Fruit fly (Drosophila melanogaster) whole organism, embryonic: ENCODE results near the gene CG31821.

Experiments
- B-H1 ChIP-seq: fragments of 200-800 bp; sonication (Bioruptor generic); IDR thresholded peaks from 3 replicates; pipeline ENCODE4 v1.3.6; 2022; ENCODE audit warnings: missing biosample characterization, missing genetic modification characterization
- CG10462 ChIP-seq: fragments of 200-800 bp; sonication (Bioruptor generic); optimal IDR thresholded peaks from 2 replicates; lab custom pipeline; 2016; ENCODE audit warnings: missing biosample characterization, missing genetic modification characterization
- CG11398 ChIP-seq: fragments of 200-800 bp; sonication (Bioruptor generic); optimal IDR thresholded peaks from 2 replicates; lab custom pipeline; 2016; ENCODE audit warnings: missing biosample characterization, missing genetic modification characterization
- CG12071 ChIP-seq: fragments of 200-800 bp; sonication (Bioruptor generic); optimal IDR thresholded peaks from 3 replicates; lab custom pipeline; 2018; ENCODE audit warnings: missing biosample characterization, mild to moderate bottlenecking, missing genetic modification characterization
- CG12299 ChIP-seq: fragments of 200-800 bp; sonication (Bioruptor generic); optimal IDR thresholded peaks from 2 replicates; lab custom pipeline; 2018; ENCODE audit warnings: missing biosample characterization, mild to moderate bottlenecking, missing genetic modification characterization
- CG1233 ChIP-seq: fragments of 200-800 bp; sonication (Bioruptor generic); optimal IDR thresholded peaks from 4 replicates; lab custom pipeline; 2018; ENCODE audit warnings: missing biosample characterization, mild to moderate bottlenecking, missing genetic modification characterization
- CG12769 ChIP-seq: fragments of 200-800 bp; sonication (Bioruptor generic); optimal IDR thresholded peaks from 2 replicates; lab custom pipeline; 2019; ENCODE audit warnings: missing biosample characterization, mild to moderate bottlenecking, missing genetic modification characterization, moderate library complexity
- CG13775 ChIP-seq: fragments of 200-800 bp; sonication (Bioruptor generic); optimal IDR thresholded peaks from 3 replicates; lab custom pipeline; 2017; ENCODE audit warnings: missing biosample characterization, mild to moderate bottlenecking, missing genetic modification characterization
- CG1792 ChIP-seq: fragments of 200-800 bp; sonication (Bioruptor generic); optimal IDR thresholded peaks from 2 replicates; lab custom pipeline; 2016; ENCODE audit warnings: missing biosample characterization, missing genetic modification characterization
- CG18619 ChIP-seq: fragments of 200-800 bp; sonication (Bioruptor generic); optimal IDR thresholded peaks from 3 replicates; lab custom pipeline; 2017; ENCODE audit warnings: missing biosample characterization, mild to moderate bottlenecking, missing genetic modification characterization
- CG31388 ChIP-seq: fragments of 200-800 bp; sonication (Bioruptor generic); optimal IDR thresholded peaks from 2 replicates; lab custom pipeline; 2016; ENCODE audit warnings: missing biosample characterization, missing genetic modification characterization
- CG32767 ChIP-seq: fragments of 200-800 bp; sonication (Bioruptor generic); IDR thresholded peaks from 2 replicates; pipeline ENCODE4 v1.3.6; 2022; ENCODE audit warnings: missing biosample characterization, missing genetic modification characterization
- CG4328 ChIP-seq: fragments of 200-800 bp; sonication (Bioruptor generic); optimal IDR thresholded peaks from 3 replicates; lab custom pipeline; 2017; ENCODE audit warnings: missing biosample characterization, missing genetic modification reagents, missing genetic modification characterization
- CG7987 ChIP-seq: fragments of 200-800 bp; sonication (Bioruptor generic); optimal IDR thresholded peaks from 2 replicates; lab custom pipeline; 2018; ENCODE audit warnings: missing biosample characterization, mild to moderate bottlenecking, missing genetic modification characterization, moderate library complexity
- CG9215 ChIP-seq: fragments of 200-800 bp; sonication (Bioruptor generic); IDR thresholded peaks from 2 replicates; pipeline ENCODE4 v1.3.6; 2022; ENCODE audit warnings: missing biosample characterization, missing genetic modification characterization
- CG9437 ChIP-seq: fragments of 200-800 bp; sonication (Bioruptor generic); optimal IDR thresholded peaks from 2 replicates; lab custom pipeline; 2018; ENCODE audit warnings: missing biosample characterization, mild to moderate bottlenecking, missing genetic modification characterization
- CG9932 ChIP-seq: fragments of 200-800 bp; sonication (Bioruptor generic); IDR thresholded peaks from 2 replicates; pipeline ENCODE4 v1.3.6; 2022; ENCODE audit warnings: missing biosample characterization, missing genetic modification characterization
- Dbx ChIP-seq: fragments of 200-800 bp; sonication (Bioruptor generic); IDR thresholded peaks from 3 replicates; pipeline ENCODE4 v1.3.6; 2022; ENCODE audit warnings: missing biosample characterization, missing genetic modification characterization
- E2f1 ChIP-seq: fragments of 200-800 bp; sonication (Bioruptor generic); IDR thresholded peaks from 2 replicates; pipeline ENCODE4 v1.3.6; 2022; ENCODE audit warnings: missing biosample characterization, missing genetic modification characterization
- Fer1 ChIP-seq: fragments of 200-800 bp; sonication (Bioruptor generic); optimal IDR thresholded peaks from 2 replicates; lab custom pipeline; 2017; ENCODE audit warnings: missing biosample characterization, mild to moderate bottlenecking, missing genetic modification characterization
- Hand ChIP-seq: fragments of 200-800 bp; sonication (Bioruptor generic); optimal IDR thresholded peaks from 2 replicates; lab custom pipeline; 2017; ENCODE audit warnings: mild to moderate bottlenecking, missing biosample characterization, missing genetic modification reagents, missing genetic modification characterization
- Hr39 ChIP-seq: fragments of >200 bp; optimal IDR thresholded peaks from 2 replicates; lab custom pipeline; 2017
- Myb ChIP-seq: fragments of 200-800 bp; sonication (Bioruptor generic); optimal IDR thresholded peaks from 2 replicates; lab custom pipeline; 2016; ENCODE audit warnings: missing biosample characterization, missing genetic modification characterization
- Neu2 ChIP-seq: fragments of 200-800 bp; sonication (Bioruptor generic); optimal IDR thresholded peaks from 3 replicates; lab custom pipeline; 2016; ENCODE audit warnings: missing biosample characterization, missing genetic modification characterization, borderline replicate concordance
- NfI ChIP-seq: fragments of 200-800 bp; sonication (Bioruptor generic); optimal IDR thresholded peaks from 3 replicates; lab custom pipeline; 2018; ENCODE audit warnings: missing biosample characterization, mild to moderate bottlenecking, missing genetic modification characterization, moderate library complexity
- Pdp1 ChIP-seq, 2 experiments: fragments of 200-800 bp; sonication (Bioruptor generic); optimal IDR thresholded peaks; 3 replicates each; lab custom pipeline; 2016; ENCODE audit warnings: missing biosample characterization in 2 of 2, missing genetic modification characterization in 2 of 2, mild to moderate bottlenecking in 1 of 2, moderate library complexity in 1 of 2
- Stat92E ChIP-seq, 3 experiments: fragments of >200 bp in 2 of 3; fragments of 200-800 bp in 1 of 3; sonication (Bioruptor generic) in 1 of 3; optimal IDR thresholded peaks; 2 replicates each; lab custom pipeline; 2017 to 2019; ENCODE audit warnings: missing biosample characterization in 3 of 3, missing genetic modification characterization in 3 of 3, mild to moderate bottlenecking in 1 of 3, moderate library complexity in 1 of 3
- Xrp1 ChIP-seq: fragments of 200-800 bp; sonication (Bioruptor generic); IDR thresholded peaks from 2 replicates; pipeline ENCODE4 v1.3.6; 2022; ENCODE audit warnings: missing biosample characterization, missing genetic modification characterization
- bowl ChIP-seq: fragments of 200-800 bp; sonication (Bioruptor generic); IDR thresholded peaks from 2 replicates; pipeline ENCODE4 v1.3.6; 2022; ENCODE audit warnings: missing biosample characterization, missing genetic modification characterization
- chn ChIP-seq: fragments of 200-800 bp; sonication (Bioruptor generic); optimal IDR thresholded peaks from 2 replicates; lab custom pipeline; 2016; ENCODE audit warnings: missing biosample characterization, missing genetic modification characterization
- corto ChIP-seq: fragments of 200-800 bp; sonication (Bioruptor generic); optimal IDR thresholded peaks from 2 replicates; lab custom pipeline; 2016; ENCODE audit warnings: missing biosample characterization, mild to moderate bottlenecking, missing genetic modification characterization, moderate library complexity
- dm ChIP-seq: fragments of 200-800 bp; sonication (Bioruptor generic); optimal IDR thresholded peaks from 3 replicates; lab custom pipeline; 2016; ENCODE audit warnings: missing biosample characterization, missing genetic modification characterization
- dysf ChIP-seq: fragments of 200-800 bp; sonication (Bioruptor generic); IDR thresholded peaks from 3 replicates; pipeline ENCODE4 v1.3.6; 2022; ENCODE audit warnings: missing biosample characterization, missing genetic modification characterization
- gcm ChIP-seq: fragments of 200-800 bp; sonication (Bioruptor generic); optimal IDR thresholded peaks from 2 replicates; lab custom pipeline; 2019; ENCODE audit warnings: missing biosample characterization, mild to moderate bottlenecking, missing genetic modification characterization, moderate library complexity
- grau ChIP-seq: fragments of 200-800 bp; optimal IDR thresholded peaks from 3 replicates; lab custom pipeline; 2019; ENCODE audit warnings: missing biosample characterization, mild to moderate bottlenecking, missing genetic modification characterization, moderate library complexity
- gro ChIP-seq: fragments of 200-800 bp; sonication (Bioruptor generic); optimal IDR thresholded peaks from 2 replicates; lab custom pipeline; 2016; ENCODE audit warnings: missing biosample characterization, missing genetic modification characterization
- inv ChIP-seq: fragments of 200-800 bp; sonication (Bioruptor generic); IDR thresholded peaks from 2 replicates; pipeline ENCODE4 v1.3.6; 2022; ENCODE audit warnings: missing biosample characterization, missing genetic modification characterization; ENCODE audit not compliant: partially characterized antibody
- klu ChIP-seq: fragments of 200-800 bp; sonication (Bioruptor generic); IDR thresholded peaks from 2 replicates; pipeline ENCODE4 v1.3.6; 2022; ENCODE audit warnings: missing biosample characterization, missing genetic modification characterization
- lbe ChIP-seq: fragments of 200-800 bp; sonication (Bioruptor generic); optimal IDR thresholded peaks from 2 replicates; lab custom pipeline; 2016; ENCODE audit warnings: missing biosample characterization, mild to moderate bottlenecking, missing genetic modification characterization
- oc ChIP-seq: fragments of 200-800 bp; sonication (Bioruptor generic); optimal IDR thresholded peaks from 2 replicates; lab custom pipeline; 2018; ENCODE audit warnings: missing biosample characterization, mild to moderate bottlenecking, missing genetic modification characterization, moderate library complexity
- odd ChIP-seq: fragments of 200-800 bp; sonication (Bioruptor generic); optimal IDR thresholded peaks from 2 replicates; lab custom pipeline; 2017; ENCODE audit warnings: missing biosample characterization, mild to moderate bottlenecking, missing genetic modification characterization
- p53 ChIP-seq: fragments of 200-800 bp; sonication (Bioruptor generic); optimal IDR thresholded peaks from 2 replicates; lab custom pipeline; 2016; ENCODE audit warnings: missing biosample characterization, missing genetic modification characterization
- repo ChIP-seq: fragments of 200-800 bp; sonication (Bioruptor generic); optimal IDR thresholded peaks from 2 replicates; lab custom pipeline; 2016; ENCODE audit warnings: missing biosample characterization, missing genetic modification characterization
- salm ChIP-seq: fragments of 200-800 bp; sonication (Bioruptor generic); optimal IDR thresholded peaks from 2 replicates; lab custom pipeline; 2018; ENCODE audit warnings: missing biosample characterization, mild to moderate bottlenecking, missing genetic modification characterization
- schlank ChIP-seq: fragments of 200-800 bp; sonication (Bioruptor generic); optimal IDR thresholded peaks from 2 replicates; lab custom pipeline; 2018; ENCODE audit warnings: missing biosample characterization, mild to moderate bottlenecking, missing genetic modification characterization
- sens ChIP-seq: fragments of 200-800 bp; sonication (Bioruptor generic); peaks from one replicate; lab custom pipeline; 2016; ENCODE audit warnings: missing biosample characterization, missing genetic modification characterization
- slou ChIP-seq: fragments of 200-800 bp; sonication (Bioruptor generic); optimal IDR thresholded peaks from 3 replicates; lab custom pipeline; 2016; ENCODE audit warnings: missing biosample characterization, missing genetic modification characterization
- tna ChIP-seq: fragments of 200-800 bp; sonication (Bioruptor generic); IDR thresholded peaks from 2 replicates; pipeline ENCODE4 v1.3.6; 2022; ENCODE audit warnings: missing biosample characterization, missing genetic modification characterization; ENCODE audit not compliant: partially characterized antibody
- vfl ChIP-seq: fragments of 200-800 bp; sonication (Bioruptor generic); optimal IDR thresholded peaks from 2 replicates; lab custom pipeline; 2016; ENCODE audit warnings: missing biosample characterization, missing genetic modification characterization
- vvl ChIP-seq: fragments of 200-800 bp; sonication (Bioruptor generic); IDR thresholded peaks from 2 replicates; pipeline ENCODE4 v1.3.6; 2022; ENCODE audit warnings: missing biosample characterization, missing genetic modification characterization
- z ChIP-seq: fragments of 200-800 bp; sonication (Bioruptor generic); IDR thresholded peaks from 3 replicates; pipeline ENCODE4 v1.3.6; 2022; ENCODE audit warnings: missing biosample characterization, missing genetic modification characterization
- zfh1 ChIP-seq: fragments of 200-800 bp; sonication (Bioruptor generic); IDR thresholded peaks from 3 replicates; pipeline ENCODE4 v1.3.6; 2022; ENCODE audit warnings: missing biosample characterization, missing genetic modification characterization

Gene CG31821

dm6 chr2L:15909826-15910225, 7.6 kb upstream of the CG31821 start (continued):
- peak; percentile 12 for TF ChIP-seq CG11398 (GFP tag; lab: Kevin White, UChicago)
- TF ChIP-seq CG9215 (GFP tag; lab: Robert Waterston, UW) = no peak
- peak; percentile 18 for TF ChIP-seq CG4328 (GFP tag; lab: Kevin White, UChicago)
- no peak for TF ChIP-seq CG31388 (GFP tag; lab: Kevin White, UChicago)
- TF ChIP-seq B-H1 (GFP tag; lab: Robert Waterston, UW) = peak; percentile 11; the same call in 1 of the 3 replicates
- TF ChIP-seq CG1792 = no peak
- peak; percentile 32; the same call in 1 of the 2 replicates for TF ChIP-seq bowl
- no peak for TF ChIP-seq chn (GFP tag; lab: Kevin White, UChicago)
- TF ChIP-seq dm (GFP tag; lab: Kevin White, UChicago) = no peak
- TF ChIP-seq CG9932 (GFP tag; lab: Robert Waterston, UW) = 0 out of 2 replicates have a peak, but pooled peaks have one; percentile 26
- no peak for TF ChIP-seq Neu2
- TF ChIP-seq CG1233 = peak; percentile 44
- TF ChIP-seq Stat92E (GFP tag; optimal IDR thresholded peaks at IDR 0.05; lab: Kevin White, UChicago) = no peak
- TF ChIP-seq p53 (GFP tag; lab: Kevin White, UChicago) = no peak
- peak; percentile 45; the same call in 1 of the 2 replicates for TF ChIP-seq E2f1
- no peak for TF ChIP-seq corto
- TF ChIP-seq odd (GFP tag; lab: Kevin White, UChicago) = no peak
- TF ChIP-seq vvl (GFP tag; lab: Robert Waterston, UW) = peak; percentile 78
- TF ChIP-seq CG12299 (tag; lab: Kevin White, UChicago) = no peak
- peak; percentile 73 for TF ChIP-seq oc
- TF ChIP-seq Pdp1 (GFP tag; optimal IDR thresholded peaks at IDR 0.05; lab: Kevin White, UChicago) = peak in 1 of 2 experiments; percentile 36
- TF ChIP-seq slou (GFP tag; lab: Kevin White, UChicago) = no peak
- TF ChIP-seq gcm (GFP tag; lab: Kevin White, UChicago) = no peak
- no peak for TF ChIP-seq CG10462 (GFP tag; lab: Kevin White, UChicago)
- no peak for TF ChIP-seq vfl (GFP tag; lab: Kevin White, UChicago)
- TF ChIP-seq Dbx (GFP tag; lab: Robert Waterston, UW) = peak; percentile 55; the same call in 1 of the 3 replicates
- TF ChIP-seq schlank (tag; lab: Kevin White, UChicago) = peak; percentile 15
- TF ChIP-seq Hr39 (lab: Kevin White, UChicago) = no peak
- TF ChIP-seq CG32767 (GFP tag; lab: Robert Waterston, UW) = no peak
- peak; percentile 56 for TF ChIP-seq Fer1 (GFP tag; lab: Kevin White, UChicago)
- peak; percentile 13 for TF ChIP-seq salm (tag; lab: Kevin White, UChicago)
- TF ChIP-seq sens (GFP tag; lab: Kevin White, UChicago) = peak; percentile 85
- no peak for TF ChIP-seq CG13775 (GFP tag; lab: Kevin White, UChicago)
- TF ChIP-seq grau (tag; lab: Kevin White, UChicago) = peak; percentile 4
- no peak for TF ChIP-seq CG9437 (GFP tag; lab: Kevin White, UChicago)
- TF ChIP-seq CG7987 (GFP tag; lab: Kevin White, UChicago) = peak; percentile 81
- TF ChIP-seq klu = no peak
- no peak for TF ChIP-seq CG18619
- TF ChIP-seq Xrp1 (GFP tag; lab: Robert Waterston, UW) = no peak
- 0 out of 2 replicates have a peak, but pooled peaks have one; percentile 26 for TF ChIP-seq tna (GFP tag; lab: Robert Waterston, UW)
- TF ChIP-seq zfh1 (GFP tag; lab: Robert Waterston, UW) = no peak
- no peak for TF ChIP-seq inv (GFP tag; lab: Robert Waterston, UW)
- TF ChIP-seq gro = peak; percentile 50
- peak; percentile 33 for TF ChIP-seq NfI (GFP tag; lab: Kevin White, UChicago)
- TF ChIP-seq z (GFP tag; lab: Robert Waterston, UW) = no peak
- TF ChIP-seq CG12071 (GFP tag; lab: Kevin White, UChicago) = peak; percentile 54
- peak; percentile 87 for TF ChIP-seq CG12769 (tag; lab: Kevin White, UChicago)
- peak; percentile 33; the same call in 1 of the 3 replicates for TF ChIP-seq dysf (GFP tag; lab: Robert Waterston, UW)
- TF ChIP-seq Hand (GFP tag; lab: Kevin White, UChicago) = peak; percentile 29
- TF ChIP-seq Myb (GFP tag; lab: Kevin White, UChicago) = no peak
- no peak for TF ChIP-seq lbe (GFP tag; lab: Kevin White, UChicago)
- no peak for TF ChIP-seq repo (GFP tag; lab: Kevin White, UChicago)
